Worm (Caenorhabditis elegans) whole organism, L2 larva: ENCODE results near the gene Y53F4B.1.

Experiments used
- mab-5 ChIP-seq: fragments of 150-350 bp; optimal IDR thresholded peaks from 2 replicates; lab custom pipeline; 2014; ENCODE audit warnings: missing biosample characterization, missing genetic modification characterization
- nhr-10 ChIP-seq: sonication (generic microtip); optimal IDR thresholded peaks from 2 replicates; lab custom pipeline; 2017; ENCODE audit warnings: missing biosample characterization, missing genetic modification characterization
- zag-1 ChIP-seq: fragments of 150-350 bp; optimal IDR thresholded peaks from 2 replicates; lab custom pipeline; 2014; ENCODE audit warnings: missing biosample characterization, missing genetic modification characterization

ce11 chrII:14940325-14940724 lies 17.7 kb downstream of the Y53F4B.1 start:
- no peak for TF ChIP-seq nhr-10 (tag; lab: Kevin White, UChicago)
- no peak for TF ChIP-seq zag-1 (tag; lab: Kevin White, UChicago)
- TF ChIP-seq mab-5 (tag; lab: Kevin White, UChicago): no peak
